Worm (Caenorhabditis elegans): Measurements from ENCODE around the gene rga-1.

DNA sequence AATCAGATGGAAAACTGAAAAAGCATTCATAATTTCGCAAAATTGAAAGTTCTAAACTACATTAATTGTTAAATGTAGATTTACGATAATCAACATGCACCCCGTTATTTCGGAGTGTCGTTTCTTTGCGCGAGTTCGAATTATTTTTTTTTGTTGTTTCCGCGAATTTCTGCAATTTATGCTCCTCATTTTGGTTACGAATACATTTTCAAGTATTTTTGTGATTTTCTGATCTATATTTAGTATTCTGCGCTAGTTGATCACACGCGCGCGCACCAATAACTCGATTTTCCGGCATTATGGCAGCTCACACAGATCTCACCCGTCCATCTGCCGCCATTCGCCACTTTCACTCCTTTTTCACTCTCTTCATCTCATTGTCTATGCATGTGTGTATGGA is 24.4 kb upstream of the rga-1 start, which contains the start of gene VW02B12L.2:
- TF ChIP-seq ama-1 (optimal IDR thresholded peaks at IDR 0.05), result no peak
- TF ChIP-seq ceh-14 (tag; optimal IDR thresholded peaks at IDR 0.05), result no peak
- no peak for TF ChIP-seq ceh-22 (tag; optimal IDR thresholded peaks at IDR 0.05)
- no peak for TF ChIP-seq pqm-1 (tag; optimal IDR thresholded peaks at IDR 0.05)
- no peak for TF ChIP-seq hlh-30 (tag; optimal IDR thresholded peaks at IDR 0.05; ENCODE audit: insufficient read depth)
- TF ChIP-seq pha-4 (tag; optimal IDR thresholded peaks at IDR 0.05), result no peak
- no peak for TF ChIP-seq che-1 (tag; optimal IDR thresholded peaks at IDR 0.05)
- TF ChIP-seq ceh-31 (tag; optimal IDR thresholded peaks at IDR 0.05), result no peak
- no peak for TF ChIP-seq sox-4 (tag; optimal IDR thresholded peaks at IDR 0.05)
- no peak for TF ChIP-seq ceh-9 (tag; optimal IDR thresholded peaks at IDR 0.05)
- TF ChIP-seq ztf-16 (tag; optimal IDR thresholded peaks at IDR 0.05), result no peak
